Fruit fly (Drosophila melanogaster) whole organism, embryonic: ENCODE results near the gene CG6034.
A peak's percentile ranks its signal among the peaks of the same experiment; 100 is the strongest.

Experiments
- Blimp-1 ChIP-seq: fragments of 200-800 bp; sonication (Bioruptor generic); optimal IDR thresholded peaks from 3 replicates; lab custom pipeline; 2018; ENCODE audit warnings: missing biosample characterization, missing genetic modification characterization, mild to moderate bottlenecking, moderate library complexity, missing genetic modification reagents
- CG10543 ChIP-seq: fragments of 200-800 bp; sonication (Bioruptor generic); optimal IDR thresholded peaks from 3 replicates; lab custom pipeline; 2017; ENCODE audit warnings: missing biosample characterization, mild to moderate bottlenecking, missing genetic modification characterization, moderate library complexity
- CG15601 ChIP-seq: fragments of 200-800 bp; sonication (Bioruptor generic); optimal IDR thresholded peaks from 3 replicates; lab custom pipeline; 2019; ENCODE audit warnings: missing biosample characterization, mild to moderate bottlenecking, missing genetic modification characterization, moderate library complexity
- CG17802 ChIP-seq: fragments of 200-800 bp; sonication (Bioruptor generic); optimal IDR thresholded peaks from 2 replicates; lab custom pipeline; 2018; ENCODE audit warnings: missing biosample characterization, mild to moderate bottlenecking, missing genetic modification characterization, moderate library complexity
- CG30431 ChIP-seq: fragments of 200-800 bp; sonication (Bioruptor generic); optimal IDR thresholded peaks from 2 replicates; lab custom pipeline; 2017; ENCODE audit warnings: missing biosample characterization, missing genetic modification characterization
- CG31388 ChIP-seq: fragments of 200-800 bp; sonication (Bioruptor generic); optimal IDR thresholded peaks from 2 replicates; lab custom pipeline; 2016; ENCODE audit warnings: missing biosample characterization, missing genetic modification characterization
- CG32772 ChIP-seq: fragments of 200-800 bp; sonication (Bioruptor generic); IDR thresholded peaks from 2 replicates; pipeline ENCODE4 v1.3.6; 2022; ENCODE audit warnings: missing biosample characterization, missing genetic modification characterization
- CG34376 ChIP-seq: fragments of 200-800 bp; sonication (Bioruptor generic); optimal IDR thresholded peaks from 2 replicates; lab custom pipeline; 2018; ENCODE audit warnings: missing biosample characterization, mild to moderate bottlenecking, missing genetic modification characterization
- CG4360 ChIP-seq: fragments of 200-800 bp; sonication (Bioruptor generic); IDR thresholded peaks from 2 replicates; pipeline ENCODE4 v1.3.6; 2022; ENCODE audit warnings: missing biosample characterization, missing genetic modification characterization
- D19B ChIP-seq: fragments of 200-800 bp; sonication (Bioruptor generic); optimal IDR thresholded peaks from 2 replicates; lab custom pipeline; 2017; ENCODE audit warnings: missing biosample characterization, mild to moderate bottlenecking, missing genetic modification characterization
- Dip3 ChIP-seq: fragments of 200-800 bp; sonication (Bioruptor generic); optimal IDR thresholded peaks from 3 replicates; lab custom pipeline; 2016; ENCODE audit warnings: missing biosample characterization, missing genetic modification characterization
- Doc2 ChIP-seq: fragments of 200-800 bp; sonication (Bioruptor generic); IDR thresholded peaks from 2 replicates; pipeline ENCODE4 v1.3.6; 2022; ENCODE audit warnings: missing biosample characterization, missing genetic modification characterization
- Dp ChIP-seq: fragments of 200-800 bp; sonication (Bioruptor generic); optimal IDR thresholded peaks from 2 replicates; lab custom pipeline; 2018; ENCODE audit warnings: missing biosample characterization, mild to moderate bottlenecking, missing genetic modification characterization, moderate library complexity
- Fer3 ChIP-seq: fragments of 200-800 bp; sonication (Bioruptor generic); optimal IDR thresholded peaks from 2 replicates; lab custom pipeline; 2018; ENCODE audit warnings: missing biosample characterization, mild to moderate bottlenecking, missing genetic modification characterization, moderate library complexity
- GATAe ChIP-seq: fragments of 200-800 bp; sonication (Bioruptor generic); conservative IDR thresholded peaks from 2 replicates; pipeline ENCODE4 v1.3.6; 2022; ENCODE audit warnings: missing biosample characterization, missing genetic modification characterization
- Hey ChIP-seq: fragments of 200-800 bp; sonication (Bioruptor generic); optimal IDR thresholded peaks from 3 replicates; lab custom pipeline; 2018; ENCODE audit warnings: missing biosample characterization, mild to moderate bottlenecking, missing genetic modification characterization
- HmgD ChIP-seq: fragments of 200-800 bp; sonication (Bioruptor generic); optimal IDR thresholded peaks from 3 replicates; lab custom pipeline; 2016; ENCODE audit warnings: missing biosample characterization, missing genetic modification characterization
- HmgZ ChIP-seq: fragments of 200-800 bp; sonication (Bioruptor generic); optimal IDR thresholded peaks from 2 replicates; lab custom pipeline; 2018; ENCODE audit warnings: missing biosample characterization, mild to moderate bottlenecking, missing genetic modification characterization
- Hmr ChIP-seq: fragments of 200-800 bp; sonication (Bioruptor generic); optimal IDR thresholded peaks from 3 replicates; lab custom pipeline; 2017; ENCODE audit warnings: mild to moderate bottlenecking, missing biosample characterization, missing genetic modification reagents, missing genetic modification characterization
- Hr78 ChIP-seq, 2 experiments: fragments of 200-800 bp in 1 of 2; fragments of >200 bp in 1 of 2; sonication (Bioruptor generic) in 1 of 2; optimal IDR thresholded peaks; 2 replicates each; lab custom pipeline; 2017 to 2019; ENCODE audit warnings: missing biosample characterization in 2 of 2, missing genetic modification characterization in 2 of 2, mild to moderate bottlenecking in 1 of 2, moderate library complexity in 1 of 2
- Jarid2 ChIP-seq: fragments of 200-800 bp; sonication (Bioruptor generic); optimal IDR thresholded peaks from 3 replicates; lab custom pipeline; 2017; ENCODE audit warnings: mild to moderate bottlenecking, missing biosample characterization, missing genetic modification reagents, missing genetic modification characterization
- NC2α ChIP-seq: fragments of 200-800 bp; sonication (Bioruptor generic); optimal IDR thresholded peaks from 2 replicates; lab custom pipeline; 2016; ENCODE audit warnings: missing biosample characterization, missing genetic modification characterization
- Rx ChIP-seq: fragments of 200-800 bp; sonication (Bioruptor generic); IDR thresholded peaks from 2 replicates; pipeline ENCODE4 v1.3.6; 2022; ENCODE audit warnings: missing biosample characterization, missing genetic modification characterization
- chinmo ChIP-seq: fragments of 200-800 bp; sonication (Bioruptor generic); IDR thresholded peaks from 4 replicates; pipeline ENCODE4 v1.3.6; 2022; ENCODE audit warnings: missing biosample characterization, missing genetic modification characterization; ENCODE audit not compliant: partially characterized antibody
- cwo ChIP-seq: fragments of 200-800 bp; sonication (Bioruptor generic); optimal IDR thresholded peaks from 3 replicates; lab custom pipeline; 2017; ENCODE audit warnings: missing biosample characterization, missing genetic modification characterization, mild to moderate bottlenecking, moderate library complexity, missing genetic modification reagents
- exex ChIP-seq: fragments of 200-800 bp; sonication (Bioruptor generic); optimal IDR thresholded peaks from 4 replicates; lab custom pipeline; 2018; ENCODE audit warnings: missing biosample characterization, mild to moderate bottlenecking, missing genetic modification characterization, moderate library complexity
- lab ChIP-seq: fragments of 200-800 bp; sonication (Bioruptor generic); optimal IDR thresholded peaks from 3 replicates; lab custom pipeline; 2017; ENCODE audit warnings: missing biosample characterization, missing genetic modification characterization, mild to moderate bottlenecking, moderate library complexity, missing genetic modification reagents
- maf-S ChIP-seq: fragments of 200-800 bp; sonication (Bioruptor generic); optimal IDR thresholded peaks from 2 replicates; lab custom pipeline; 2016; ENCODE audit warnings: missing biosample characterization, missing genetic modification characterization
- mld ChIP-seq: fragments of 200-800 bp; sonication (Bioruptor generic); IDR thresholded peaks from 3 replicates; pipeline ENCODE4 v1.3.6; 2022; ENCODE audit warnings: missing biosample characterization, missing genetic modification characterization; ENCODE audit not compliant: partially characterized antibody
- nau ChIP-seq: fragments of 200-800 bp; sonication (Bioruptor generic); optimal IDR thresholded peaks from 3 replicates; lab custom pipeline; 2017; ENCODE audit warnings: missing biosample characterization, mild to moderate bottlenecking, missing genetic modification characterization, missing genetic modification reagents
- pzg ChIP-seq: fragments of 200-800 bp; sonication (Bioruptor generic); optimal IDR thresholded peaks from 3 replicates; lab custom pipeline; 2018; ENCODE audit warnings: missing biosample characterization, mild to moderate bottlenecking, missing genetic modification characterization, moderate library complexity
- slbo ChIP-seq: fragments of 200-800 bp; sonication (Bioruptor generic); IDR thresholded peaks from 2 replicates; pipeline ENCODE4 v1.3.6; 2022; ENCODE audit warnings: missing biosample characterization, missing genetic modification characterization
- ssp ChIP-seq: fragments of 200-800 bp; sonication (Bioruptor generic); IDR thresholded peaks from 2 replicates; pipeline ENCODE4 v1.3.6; 2022; ENCODE audit warnings: missing biosample characterization, missing genetic modification characterization
- sug ChIP-seq: fragments of 200-800 bp; optimal IDR thresholded peaks from 2 replicates; lab custom pipeline; 2019; ENCODE audit warnings: missing biosample characterization, mild to moderate bottlenecking, missing genetic modification characterization, moderate library complexity
- tll ChIP-seq, 2 experiments: fragments of 200-800 bp in 1 of 2; fragments of >200 bp in 1 of 2; sonication (Bioruptor generic) in 1 of 2; optimal IDR thresholded peaks; 2 replicates each; lab custom pipeline; 2017 to 2019; ENCODE audit warnings: missing biosample characterization in 2 of 2, missing genetic modification characterization in 2 of 2, mild to moderate bottlenecking in 1 of 2, moderate library complexity in 1 of 2
- trh ChIP-seq: fragments of 200-800 bp; sonication (Bioruptor generic); optimal IDR thresholded peaks from 2 replicates; lab custom pipeline; 2016; ENCODE audit warnings: missing biosample characterization, missing genetic modification characterization
- tx ChIP-seq: fragments of 200-800 bp; sonication (Bioruptor generic); optimal IDR thresholded peaks from 2 replicates; lab custom pipeline; 2016; ENCODE audit warnings: missing biosample characterization, missing genetic modification characterization
- vnd ChIP-seq: fragments of 200-800 bp; sonication (Bioruptor generic); IDR thresholded peaks from 3 replicates; pipeline ENCODE4 v1.3.6; 2022; ENCODE audit warnings: missing biosample characterization, missing genetic modification characterization; ENCODE audit not compliant: partially characterized antibody
- yki ChIP-seq: fragments of >200 bp; optimal IDR thresholded peaks from 3 replicates; lab custom pipeline; 2018
- z ChIP-seq: fragments of 200-800 bp; sonication (Bioruptor generic); IDR thresholded peaks from 3 replicates; pipeline ENCODE4 v1.3.6; 2022; ENCODE audit warnings: missing biosample characterization, missing genetic modification characterization
- zen2 ChIP-seq: fragments of 200-800 bp; sonication (Bioruptor generic); IDR thresholded peaks from 3 replicates; pipeline ENCODE4 v1.3.6; 2022; ENCODE audit warnings: missing biosample characterization, missing genetic modification characterization; ENCODE audit not compliant: partially characterized antibody
- zf30C ChIP-seq: fragments of 200-800 bp; sonication (Bioruptor generic); optimal IDR thresholded peaks from 3 replicates; lab custom pipeline; 2018; ENCODE audit warnings: missing biosample characterization, mild to moderate bottlenecking, missing genetic modification characterization

CG6034 gene

dm6 chr3L:17754285-17754684 is 7.6 kb upstream of the CG6034 start (continued):
- TF ChIP-seq mld (GFP tag; lab: Robert Waterston, UW) (no peak), Doc2 (GFP tag; lab: Robert Waterston, UW) (no peak), Fer3 (no peak), CG17802 (tag; lab: Kevin White, UChicago) (no peak), CG10543 (GFP tag; lab: Kevin White, UChicago) (peak; percentile 53), CG34376 (GFP tag; lab: Kevin White, UChicago) (peak; percentile 92), maf-S (GFP tag; lab: Kevin White, UChicago) (no peak), slbo (GFP tag; lab: Robert Waterston, UW) (no peak), Hey (tag; lab: Kevin White, UChicago) (peak; percentile 91), CG15601 (tag; lab: Kevin White, UChicago) (no peak), tx (GFP tag; lab: Kevin White, UChicago) (no peak), zen2 (GFP tag; lab: Robert Waterston, UW) (no peak), Hr78 (GFP tag; optimal IDR thresholded peaks at IDR 0.05; lab: Kevin White, UChicago) (no peak), Dp (GFP tag; lab: Kevin White, UChicago) (no peak), CG4360 (GFP tag; lab: Robert Waterston, UW) (no peak), Rx (no peak), chinmo (GFP tag; lab: Robert Waterston, UW) (0 out of 4 replicates have a peak, but pooled peaks have one; percentile 49), CG30431 (no peak), trh (GFP tag; lab: Kevin White, UChicago) (no peak), Jarid2 (GFP tag; lab: Kevin White, UChicago) (peak; percentile 2), exex (tag; lab: Kevin White, UChicago) (peak; percentile 96), CG31388 (GFP tag; lab: Kevin White, UChicago) (no peak), Dip3 (GFP tag; lab: Kevin White, UChicago) (no peak), Hmr (GFP tag; lab: Kevin White, UChicago) (peak; percentile 12), HmgZ (peak; percentile 22), yki (no peak), HmgD (GFP tag; lab: Kevin White, UChicago) (no peak), NC2α (GFP tag; lab: Kevin White, UChicago) (no peak), lab (peak; percentile 11), nau (GFP tag; lab: Kevin White, UChicago) (no peak), z (GFP tag; lab: Robert Waterston, UW) (no peak), zf30C (GFP tag; lab: Kevin White, UChicago) (no peak), Blimp-1 (GFP tag; lab: Kevin White, UChicago) (no peak), ssp (no peak), vnd (GFP tag; lab: Robert Waterston, UW) (0 out of 3 replicates have a peak, but pooled peaks have one; percentile 34), GATAe (GFP tag; lab: Robert Waterston, UW) (peak; percentile 88), D19B (no peak), CG32772 (GFP tag; lab: Robert Waterston, UW) (no peak), sug (tag; lab: Kevin White, UChicago) (peak; percentile 97), tll (GFP tag; optimal IDR thresholded peaks at IDR 0.05; lab: Kevin White, UChicago) (no peak), cwo (GFP tag; lab: Kevin White, UChicago) (peak; percentile 83), pzg (no peak)
- TF ChIP-seq, all 482 proteins: peak for 22
